Fruit fly (Drosophila melanogaster): ENCODE results near the gene Naa20A.

DNA sequence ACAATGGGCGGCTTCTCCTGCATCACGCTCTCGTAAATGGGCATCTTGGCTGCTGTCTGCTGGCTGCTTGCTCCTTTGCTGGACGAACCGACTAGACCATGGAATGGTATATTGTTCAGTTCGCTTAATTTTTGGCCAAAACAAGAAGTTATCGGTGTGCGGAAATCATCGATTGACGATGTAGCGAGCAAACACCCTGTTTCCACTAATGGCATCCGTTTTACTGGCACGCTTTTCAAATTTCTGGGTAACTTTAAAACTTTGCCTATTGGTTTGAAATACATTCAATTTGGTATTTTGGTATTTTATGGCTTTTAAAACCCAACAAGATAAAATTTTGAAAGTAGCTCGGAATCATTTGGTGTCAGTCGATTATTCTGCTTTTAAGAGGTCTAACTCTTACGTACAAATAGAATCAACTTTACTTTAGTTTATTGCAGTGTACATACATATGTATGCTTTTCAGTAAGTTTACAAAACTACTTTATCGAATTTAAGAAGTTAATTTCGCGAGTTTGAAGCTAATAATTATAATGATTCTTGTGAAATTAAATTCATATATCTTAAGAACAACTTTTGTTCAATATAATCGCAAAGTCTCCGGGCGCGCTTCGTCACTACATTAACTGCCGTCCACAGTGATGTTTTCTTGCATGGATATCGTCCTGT is 23.1 kb upstream of the Naa20A start, which contains the start of gene Arp10:
- TF ChIP-seq CG8478 (optimal IDR thresholded peaks at IDR 0.05) (no peak), CTCF (optimal IDR thresholded peaks at IDR 0.05) (no peak)
